Worm (Caenorhabditis elegans) whole organism, L3 larva: ENCODE results near the gene ZC317.7.

Experiments used
- ceh-9 ChIP-seq: sonication (generic microtip); optimal IDR thresholded peaks from 2 replicates; lab custom pipeline; 2018; ENCODE audit warnings: missing biosample characterization, missing genetic modification characterization
- egl-5 ChIP-seq: fragments of 150-350 bp; optimal IDR thresholded peaks from 2 replicates; lab custom pipeline; 2017; ENCODE audit warnings: missing biosample characterization, missing genetic modification reagents, missing genetic modification characterization, inconsistent platforms
- elt-3 ChIP-seq, 3 experiments: fragments of 150-350 bp in 1 of 3; sonication (generic microtip) in 2 of 3; optimal IDR thresholded peaks; 2 replicates in 2 of 3; 4 replicates in 1 of 3; lab custom pipeline; 2014 to 2017; ENCODE audit warnings: missing biosample characterization in 3 of 3, missing genetic modification characterization in 3 of 3
- lin-39 ChIP-seq: fragments of 150-350 bp; optimal IDR thresholded peaks from 2 replicates; lab custom pipeline; 2018; ENCODE audit warnings: missing biosample characterization, missing genetic modification reagents, missing genetic modification characterization
- mdl-1 ChIP-seq: fragments of 150-350 bp; optimal IDR thresholded peaks from 2 replicates; lab custom pipeline; 2014; ENCODE audit warnings: missing biosample characterization, missing genetic modification characterization
- nhr-11 ChIP-seq: fragments of 150-350 bp; optimal IDR thresholded peaks from 2 replicates; lab custom pipeline; 2014; ENCODE audit warnings: missing biosample characterization, missing genetic modification characterization
- nhr-237 ChIP-seq: fragments of 150-350 bp; optimal IDR thresholded peaks from 2 replicates; lab custom pipeline; 2014; ENCODE audit warnings: missing biosample characterization, missing genetic modification characterization
- nhr-28 ChIP-seq: fragments of 150-350 bp; optimal IDR thresholded peaks from 2 replicates; lab custom pipeline; 2014; ENCODE audit warnings: missing biosample characterization, missing genetic modification characterization
- nhr-67 ChIP-seq: fragments of 150-350 bp; optimal IDR thresholded peaks from 2 replicates; lab custom pipeline; 2014; ENCODE audit warnings: missing biosample characterization, missing genetic modification characterization
- sea-2 ChIP-seq: fragments of 150-350 bp; sonication (generic microtip); optimal IDR thresholded peaks from 4 replicates; lab custom pipeline; 2014; ENCODE audit warnings: missing biosample characterization, missing genetic modification reagents, missing genetic modification characterization
- skn-1 ChIP-seq: fragments of 150-350 bp; optimal IDR thresholded peaks from 2 replicates; lab custom pipeline; 2014; ENCODE audit warnings: missing biosample characterization, missing genetic modification characterization
- unc-62 ChIP-seq: fragments of 150-350 bp; sonication (generic microtip); optimal IDR thresholded peaks from 4 replicates; lab custom pipeline; 2014; ENCODE audit warnings: missing biosample characterization, missing genetic modification reagents, missing genetic modification characterization

ce11 chrV:5459806-5460205 lies 11.0 kb downstream of the ZC317.7 start, which contains the start of gene ZC317.2:
- no peak for TF ChIP-seq unc-62 (GFP tag; lab: Kevin White, UChicago)
- no peak for TF ChIP-seq lin-39 (tag; lab: Kevin White, UChicago)
- TF ChIP-seq nhr-237 (tag; lab: Kevin White, UChicago): no peak
- TF ChIP-seq sea-2 (GFP tag; lab: Kevin White, UChicago): no peak
- no peak for TF ChIP-seq nhr-28 (tag; lab: Kevin White, UChicago)
- TF ChIP-seq skn-1 (tag; lab: Kevin White, UChicago): no peak
- TF ChIP-seq nhr-11 (tag; lab: Kevin White, UChicago): no peak
- TF ChIP-seq elt-3 (tag; optimal IDR thresholded peaks at IDR 0.05; lab: Kevin White, UChicago): no peak
- no peak for TF ChIP-seq egl-5 (tag; lab: Kevin White, UChicago)
- TF ChIP-seq ceh-9 (tag; lab: Kevin White, UChicago): no peak
- TF ChIP-seq nhr-67: no peak
- no peak for TF ChIP-seq mdl-1 (tag; lab: Kevin White, UChicago)
